Fruit fly (Drosophila melanogaster) whole organism, adult: Measurements from ENCODE around the gene CG5021.

Experiments used
- CG11617 ChIP-seq: fragments of 200-800 bp; sonication (Bioruptor generic); optimal IDR thresholded peaks from 2 replicates; lab custom pipeline; 2017; ENCODE audit warnings: mild to moderate bottlenecking, missing biosample characterization, missing genetic modification reagents, missing genetic modification characterization
- CG12768 ChIP-seq: fragments of 200-800 bp; sonication (Bioruptor generic); optimal IDR thresholded peaks from 2 replicates; lab custom pipeline; 2017; ENCODE audit warnings: missing biosample characterization, missing genetic modification characterization, mild to moderate bottlenecking, moderate library complexity, missing genetic modification reagents
- CG14711 ChIP-seq: fragments of 200-800 bp; sonication (Bioruptor generic); optimal IDR thresholded peaks from 2 replicates; lab custom pipeline; 2018; ENCODE audit warnings: missing biosample characterization, mild to moderate bottlenecking, missing genetic modification characterization, moderate library complexity
- CG1620 ChIP-seq: fragments of 200-800 bp; sonication (Bioruptor generic); optimal IDR thresholded peaks from 2 replicates; lab custom pipeline; 2016; ENCODE audit warnings: missing biosample characterization, missing genetic modification characterization
- CG33017 ChIP-seq: fragments of 200-800 bp; sonication (Bioruptor generic); optimal IDR thresholded peaks from 2 replicates; lab custom pipeline; 2018; ENCODE audit warnings: missing biosample characterization, mild to moderate bottlenecking, missing genetic modification characterization, moderate library complexity
- CG5204 ChIP-seq: fragments of 200-800 bp; sonication (Bioruptor generic); optimal IDR thresholded peaks from 2 replicates; lab custom pipeline; 2016; ENCODE audit warnings: missing biosample characterization, missing genetic modification characterization
- CG7045 ChIP-seq: fragments of 200-800 bp; sonication (Bioruptor generic); optimal IDR thresholded peaks from 2 replicates; lab custom pipeline; 2017; ENCODE audit warnings: missing biosample characterization, mild to moderate bottlenecking, missing genetic modification characterization
- CG7101 ChIP-seq: fragments of 200-800 bp; sonication (Bioruptor generic); optimal IDR thresholded peaks from 2 replicates; lab custom pipeline; 2018; ENCODE audit warnings: missing biosample characterization, mild to moderate bottlenecking, missing genetic modification characterization, moderate library complexity
- Clk ChIP-seq: fragments of 200-800 bp; sonication (Bioruptor generic); optimal IDR thresholded peaks from 2 replicates; lab custom pipeline; 2017; ENCODE audit warnings: missing biosample characterization, missing genetic modification characterization
- Crg-1 ChIP-seq: fragments of 200-800 bp; sonication (Bioruptor generic); optimal IDR thresholded peaks from 2 replicates; lab custom pipeline; 2016; ENCODE audit warnings: missing biosample characterization, missing genetic modification characterization
- Mnt ChIP-seq: fragments of 200-800 bp; sonication (Bioruptor generic); optimal IDR thresholded peaks from 2 replicates; lab custom pipeline; 2016; ENCODE audit warnings: missing biosample characterization, mild to moderate bottlenecking, missing genetic modification characterization
- bab1 ChIP-seq: fragments of 200-800 bp; sonication (Bioruptor generic); optimal IDR thresholded peaks from 3 replicates; lab custom pipeline; 2019; ENCODE audit warnings: missing biosample characterization, mild to moderate bottlenecking, missing genetic modification characterization, moderate library complexity
- cic ChIP-seq: fragments of 200-800 bp; sonication (Bioruptor generic); optimal IDR thresholded peaks from 2 replicates; lab custom pipeline; 2017; ENCODE audit warnings: missing biosample characterization, mild to moderate bottlenecking, missing genetic modification characterization, moderate library complexity
- cnc ChIP-seq, 2 experiments: fragments of >200 bp; optimal IDR thresholded peaks; 2 replicates each; lab custom pipeline; 2017
- kay ChIP-seq: fragments of 200-800 bp; sonication (Bioruptor generic); peaks from one replicate; lab custom pipeline; 2016; ENCODE audit warnings: missing biosample characterization, missing genetic modification characterization, borderline replicate concordance
- ovo ChIP-seq: fragments of 200-800 bp; sonication (Bioruptor generic); optimal IDR thresholded peaks from 2 replicates; lab custom pipeline; 2016; ENCODE audit warnings: missing biosample characterization, missing genetic modification characterization
- pad ChIP-seq: fragments of 200-800 bp; sonication (Bioruptor generic); optimal IDR thresholded peaks from 3 replicates; lab custom pipeline; 2017; ENCODE audit warnings: missing biosample characterization, missing genetic modification characterization, mild to moderate bottlenecking, moderate library complexity, missing genetic modification reagents
- tj ChIP-seq: fragments of 200-800 bp; sonication (Bioruptor generic); optimal IDR thresholded peaks from 3 replicates; lab custom pipeline; 2017; ENCODE audit warnings: missing biosample characterization, mild to moderate bottlenecking, missing genetic modification characterization, moderate library complexity
- toe ChIP-seq: fragments of 200-800 bp; sonication (Bioruptor generic); optimal IDR thresholded peaks from 2 replicates; lab custom pipeline; 2016; ENCODE audit warnings: missing biosample characterization, missing genetic modification characterization

CG5021 gene

DNA sequence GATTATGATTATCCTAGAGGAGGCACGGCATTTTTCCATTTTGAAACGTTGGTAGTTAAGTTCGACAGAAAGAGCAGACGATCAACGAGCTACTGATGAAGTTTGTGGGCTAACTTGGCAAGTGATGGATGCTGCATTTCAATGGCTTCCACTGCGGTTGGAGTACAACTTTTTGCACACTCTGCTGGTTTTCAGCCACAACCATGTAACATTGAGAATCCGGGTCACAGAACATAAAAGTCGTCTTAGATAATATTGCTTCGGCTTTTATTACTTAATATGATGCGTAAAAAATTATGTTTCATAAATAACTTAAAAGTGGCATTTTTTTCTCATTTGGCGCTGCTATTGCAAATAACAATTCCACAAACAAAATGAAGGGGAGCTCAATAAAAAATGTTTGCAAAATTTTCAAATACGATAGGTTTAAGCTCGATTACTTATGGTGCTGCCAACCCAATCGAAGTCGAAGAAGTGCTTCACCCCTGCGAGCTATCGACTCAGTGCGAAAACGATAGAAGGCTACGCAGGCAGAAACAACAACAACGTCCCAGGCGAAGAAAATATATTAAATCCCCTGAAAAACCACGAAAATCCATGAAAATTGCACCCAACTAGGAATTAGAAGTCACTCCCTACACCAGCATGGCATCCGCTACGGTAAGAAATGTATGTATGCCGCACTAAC is at the start of gene CG5021, which contains the start of gene CG5653:
CG5021 (plus strand) TSS at position 506 of the 688 bp plus-strand sequence.
CG5653 (minus strand) TSS at position 51 of the 688 bp plus-strand sequence.
- TF ChIP-seq bab1 (peak; percentile 30), CG14711 (tag; lab: Kevin White, UChicago) (no peak)

DNA sequence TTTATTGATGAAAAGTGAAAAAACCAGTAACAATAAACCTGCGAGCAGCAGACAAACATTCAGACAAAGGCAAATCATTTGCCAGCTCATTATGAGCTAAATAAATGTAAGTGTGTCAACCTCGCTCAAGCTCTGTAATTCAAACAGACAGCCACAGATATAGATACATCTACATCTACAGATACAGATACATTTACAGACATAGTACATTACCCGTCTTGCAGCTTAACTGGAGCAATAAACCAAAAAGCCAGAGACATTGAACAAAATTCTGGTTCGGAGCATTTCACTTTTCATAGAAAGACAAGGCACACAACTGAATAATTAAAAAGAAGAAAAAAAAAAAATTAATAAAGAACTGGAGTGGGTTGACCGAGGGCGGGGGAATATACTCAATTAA is 47.0 kb upstream of the CG5021 start:
- TF ChIP-seq Crg-1 (GFP tag; lab: Kevin White, UChicago) = no peak

DNA sequence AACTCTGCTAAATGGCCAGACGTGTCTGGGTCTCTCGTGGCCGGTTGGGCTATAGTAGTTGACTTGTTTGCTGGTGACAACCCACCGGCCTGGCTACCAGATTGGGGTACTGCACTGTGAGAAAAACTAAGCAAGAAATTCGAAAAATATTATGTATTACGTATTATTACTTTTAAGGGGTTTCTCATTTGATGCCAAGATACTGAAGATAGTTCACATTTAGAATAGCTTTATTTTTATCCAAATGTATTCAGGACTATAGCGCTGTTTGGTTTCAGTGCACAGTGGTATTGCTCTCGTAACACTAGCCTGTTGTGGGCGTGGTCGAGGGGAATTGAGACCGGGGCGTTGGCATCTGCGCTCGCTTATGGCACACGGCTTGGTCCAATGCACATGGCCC is 45.9 kb upstream of the CG5021 start:
- no peak for TF ChIP-seq CG7101

DNA sequence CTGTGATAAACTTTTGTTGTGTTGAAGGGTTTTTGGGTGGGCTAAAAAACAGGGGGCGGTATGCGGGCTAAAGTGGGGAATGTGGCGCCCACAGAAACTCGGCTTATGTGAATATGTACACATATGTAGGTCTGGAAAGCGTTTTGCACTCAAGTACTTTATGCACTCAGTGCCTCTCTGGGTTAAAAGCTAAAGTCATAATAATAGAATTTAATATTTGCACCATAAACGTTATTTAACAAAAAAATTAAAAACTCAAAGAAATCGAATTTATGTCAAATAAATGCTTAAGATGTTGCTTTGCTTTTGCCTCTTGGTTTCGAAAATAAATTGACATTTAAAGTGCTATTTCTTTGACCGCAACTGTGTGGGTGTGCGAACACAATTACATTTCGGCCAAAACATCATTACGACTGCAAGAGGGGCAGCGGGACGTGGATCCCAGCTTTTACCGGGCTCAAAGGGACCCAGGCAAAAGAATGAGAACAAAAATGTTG is 42.2 kb upstream of the CG5021 start:
- no peak for TF ChIP-seq tj
- peak; percentile 44 for TF ChIP-seq kay (GFP tag; lab: Kevin White, UChicago)

DNA sequence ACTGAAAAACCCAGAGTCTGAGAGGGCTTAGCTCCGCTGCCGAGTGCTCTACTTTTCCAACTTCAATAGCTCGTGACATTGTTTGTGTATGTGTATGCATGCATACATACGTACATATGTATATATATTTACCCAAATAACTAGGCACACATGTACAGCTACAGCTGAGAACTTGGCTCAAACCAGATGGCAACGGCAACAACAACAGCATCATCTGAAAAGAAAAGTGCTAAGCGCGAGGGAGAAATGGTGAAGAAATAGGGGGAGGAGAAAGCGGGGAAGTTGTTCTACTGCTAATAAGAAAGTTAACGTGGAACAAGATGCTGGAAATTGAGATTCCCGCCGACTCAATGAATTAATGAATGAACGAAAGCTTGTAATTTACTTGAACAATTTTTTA is 41.6 kb upstream of the CG5021 start:
- TF ChIP-seq Crg-1 (GFP tag; lab: Kevin White, UChicago) (no peak), tj (no peak), CG11617 (GFP tag; lab: Kevin White, UChicago) (no peak), bab1 (no peak), CG33017 (tag; lab: Kevin White, UChicago) (no peak)

DNA sequence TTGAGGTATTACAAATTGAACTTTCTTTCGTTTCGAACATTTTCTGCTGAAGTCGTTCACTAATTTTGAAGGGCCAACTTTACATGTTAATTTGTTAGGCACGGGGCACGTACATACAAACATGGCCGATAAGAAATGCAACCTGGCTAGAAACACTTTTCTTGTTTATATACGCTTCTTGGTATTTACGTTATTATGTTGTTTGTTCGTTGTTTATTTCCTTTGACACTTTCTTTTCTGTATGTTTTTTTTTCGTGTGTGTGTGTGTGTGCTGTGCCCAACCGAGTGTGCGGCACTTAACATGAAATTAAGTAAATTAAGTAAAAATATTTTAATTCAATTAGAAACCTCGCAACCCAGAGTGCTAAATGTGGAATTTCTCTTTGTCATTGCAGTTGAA is 41.0 kb upstream of the CG5021 start:
- TF ChIP-seq kay (GFP tag; lab: Kevin White, UChicago) (peak; percentile 12), Clk (GFP tag; lab: Kevin White, UChicago) (no peak)

DNA sequence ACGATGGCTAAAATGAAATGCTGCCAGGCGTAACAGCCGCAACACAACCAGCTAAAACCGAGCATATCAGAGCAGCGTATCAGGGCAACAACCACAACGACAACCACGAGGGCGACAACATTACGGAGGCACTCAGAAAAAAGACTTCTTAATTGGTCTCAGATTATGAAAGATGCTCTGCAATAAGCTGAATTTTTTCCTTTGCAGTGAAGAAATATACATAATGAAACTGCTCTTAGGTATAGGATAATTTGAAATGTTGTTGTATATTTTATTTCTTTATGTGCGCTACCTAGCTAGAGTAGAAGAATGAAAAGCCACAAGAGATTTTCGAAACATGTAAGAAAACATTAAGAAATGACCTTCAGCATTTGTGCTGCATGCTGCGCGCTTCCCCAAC is 37.1 kb upstream of the CG5021 start:
- TF ChIP-seq CG1620 (GFP tag; lab: Kevin White, UChicago) = no peak
- no peak for TF ChIP-seq ovo (GFP tag; lab: Kevin White, UChicago)
- TF ChIP-seq cnc (optimal IDR thresholded peaks at IDR 0.05; lab: Kevin White, UChicago) = no peak
- no peak for TF ChIP-seq CG33017 (tag; lab: Kevin White, UChicago)
- no peak for TF ChIP-seq pad (GFP tag; lab: Kevin White, UChicago)
- no peak for TF ChIP-seq toe (GFP tag; lab: Kevin White, UChicago)
- TF ChIP-seq tj = no peak
- TF ChIP-seq CG5204 (GFP tag; lab: Kevin White, UChicago) = no peak
- no peak for TF ChIP-seq Clk (GFP tag; lab: Kevin White, UChicago)
- TF ChIP-seq CG14711 (tag; lab: Kevin White, UChicago) = no peak
- TF ChIP-seq CG7045 (GFP tag; lab: Kevin White, UChicago) = no peak
- no peak for TF ChIP-seq CG12768 (GFP tag; lab: Kevin White, UChicago)
- TF ChIP-seq cic (GFP tag; lab: Kevin White, UChicago) = no peak
- no peak for TF ChIP-seq Mnt (GFP tag; lab: Kevin White, UChicago)

DNA sequence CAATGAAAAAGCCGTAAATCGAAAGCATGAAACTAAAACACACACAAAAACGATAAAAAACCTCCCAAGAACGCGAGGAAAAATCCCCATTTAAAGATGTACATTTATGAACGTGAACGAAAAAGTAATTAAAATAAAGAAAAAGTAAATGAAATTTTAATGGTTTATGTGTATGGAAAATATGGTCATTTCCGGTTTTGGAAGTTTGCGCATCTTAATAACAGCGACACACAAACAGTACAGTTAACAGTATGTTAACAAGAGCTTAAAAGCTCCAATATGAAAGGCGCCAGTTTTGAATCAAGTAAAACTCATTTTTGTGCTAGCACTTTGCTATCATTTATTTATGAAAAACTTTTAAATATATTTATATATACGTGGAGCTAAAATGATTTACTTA is 34.7 kb upstream of the CG5021 start:
- TF ChIP-seq bab1 = peak; percentile 60
- peak; percentile 86 for TF ChIP-seq kay (GFP tag; lab: Kevin White, UChicago)
- TF ChIP-seq CG1620 (GFP tag; lab: Kevin White, UChicago) = no peak

DNA sequence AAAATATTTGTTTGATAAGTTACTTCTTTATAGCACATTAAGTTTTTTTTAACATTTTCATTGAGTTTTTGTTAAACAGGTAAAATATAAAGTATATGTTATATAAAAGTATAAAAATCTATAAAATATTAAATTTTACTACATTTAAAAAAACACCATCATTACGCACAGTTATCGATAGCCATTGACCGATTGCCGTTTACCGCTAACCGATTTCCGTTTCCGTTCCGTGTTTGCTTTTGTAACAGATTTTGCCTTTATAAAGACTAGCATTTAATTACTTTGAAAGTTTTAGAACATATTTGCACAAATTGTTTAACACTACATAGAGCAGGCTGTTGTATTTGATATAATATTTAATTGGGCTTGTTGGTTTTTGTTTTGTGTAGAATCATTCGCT is 27.0 kb upstream of the CG5021 start:
- TF ChIP-seq Crg-1 (GFP tag; lab: Kevin White, UChicago) = no peak
- no peak for TF ChIP-seq pad (GFP tag; lab: Kevin White, UChicago)
- TF ChIP-seq Clk (GFP tag; lab: Kevin White, UChicago) = no peak
- TF ChIP-seq CG12768 (GFP tag; lab: Kevin White, UChicago) = no peak
- TF ChIP-seq toe (GFP tag; lab: Kevin White, UChicago) = no peak
- TF ChIP-seq cnc (optimal IDR thresholded peaks at IDR 0.05; lab: Kevin White, UChicago) = no peak
- TF ChIP-seq CG33017 (tag; lab: Kevin White, UChicago) = no peak
- no peak for TF ChIP-seq ovo (GFP tag; lab: Kevin White, UChicago)
- no peak for TF ChIP-seq tj
- no peak for TF ChIP-seq Mnt (GFP tag; lab: Kevin White, UChicago)
- TF ChIP-seq CG14711 (tag; lab: Kevin White, UChicago) = no peak
- TF ChIP-seq bab1 = no peak
- no peak for TF ChIP-seq CG11617 (GFP tag; lab: Kevin White, UChicago)
- TF ChIP-seq CG5204 (GFP tag; lab: Kevin White, UChicago) = no peak
